Worm (Caenorhabditis elegans) whole organism, midembryonic: ENCODE results near the gene acdh-12.

Experiments
- T22C8.4 ChIP-seq: fragments of 200-800 bp; sonication (Bioruptor generic); IDR thresholded peaks from 2 replicates; pipeline ENCODE4 v1.3.6; 2022; ENCODE audit warnings: missing genetic modification characterization, missing compliant biosample characterization
- cog-1 ChIP-seq: sonication (generic microtip); optimal IDR thresholded peaks from 2 replicates; lab custom pipeline; 2016; ENCODE audit warnings: missing genetic modification characterization, missing compliant biosample characterization
- ztf-23 ChIP-seq: fragments of 200-800 bp; sonication (Bioruptor generic); IDR thresholded peaks from 2 replicates; pipeline ENCODE4 v1.3.6; 2022; ENCODE audit warnings: missing genetic modification reagents, missing genetic modification characterization, missing compliant biosample characterization

- TF ChIP-seq cog-1 (tag; lab: Kevin White, UChicago) (no peak), ztf-23 (GFP tag; lab: Robert Waterston, UW) (no peak), T22C8.4 (no peak)
These were observed 47.9 kb downstream of the acdh-12 start for ce11 chrII:7147550-7147949.
